Fruit fly (Drosophila melanogaster): Measurements from ENCODE around the gene CG10154.

dm6 chr3L:13412886-13413224 lies 24.1 kb downstream of the CG10154 start:
- TF ChIP-seq psq (optimal IDR thresholded peaks at IDR 0.05) (no peak), insv (optimal IDR thresholded peaks at IDR 0.05) (no peak), ttk (optimal IDR thresholded peaks at IDR 0.05) (no peak), Myc (optimal IDR thresholded peaks at IDR 0.05) (no peak), Sin3A (optimal IDR thresholded peaks at IDR 0.05) (no peak)

Measured in Kc167 (cell line).